Fruit fly (Drosophila melanogaster): ENCODE measurements around the gene se.

DNA sequence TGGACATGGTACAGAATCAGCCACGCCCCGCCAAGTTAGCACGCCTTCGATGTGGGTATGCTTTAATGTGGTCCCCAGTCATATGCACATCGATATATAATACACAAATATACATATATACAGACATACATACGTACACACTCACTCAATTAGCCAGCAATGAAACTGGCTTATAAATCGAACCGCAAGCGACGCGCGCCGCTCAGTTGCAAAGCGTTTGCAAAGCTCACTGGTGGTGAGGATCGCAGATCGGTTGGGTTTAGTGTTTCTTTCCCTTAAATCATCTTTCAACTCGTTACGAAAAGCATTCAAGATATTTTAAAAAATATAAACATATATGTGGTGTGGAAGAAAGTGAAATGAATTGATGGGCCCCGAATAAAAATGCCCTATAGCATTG is 8.2 kb downstream of the se start:
- TF ChIP-seq psq (optimal IDR thresholded peaks at IDR 0.05) (no peak), EcR (GFP tag; optimal IDR thresholded peaks at IDR 0.05) (no peak), Dll (optimal IDR thresholded peaks at IDR 0.05) (no peak)

Measured in whole organism.